Fruit fly (Drosophila melanogaster) whole organism, embryonic: Measurements from ENCODE around the gene ATP7.
A peak's percentile ranks its signal among the peaks of the same experiment; 100 is the strongest.

Experiments
- Antp ChIP-seq: fragments of 200-800 bp; sonication (Bioruptor generic); optimal IDR thresholded peaks from 3 replicates; lab custom pipeline; 2016; ENCODE audit warnings: missing biosample characterization, missing genetic modification characterization
- Atf-2 ChIP-seq: fragments of 200-800 bp; sonication (Bioruptor generic); optimal IDR thresholded peaks from 2 replicates; lab custom pipeline; 2016; ENCODE audit warnings: missing biosample characterization, missing genetic modification characterization
- Awh ChIP-seq: fragments of 200-800 bp; sonication (Bioruptor generic); IDR thresholded peaks from 2 replicates; pipeline ENCODE4, ENCODE4 v1.3.6; 2022; ENCODE audit warnings: missing biosample characterization, missing genetic modification characterization
- Blimp-1 ChIP-seq: fragments of 200-800 bp; sonication (Bioruptor generic); optimal IDR thresholded peaks from 3 replicates; lab custom pipeline; 2018; ENCODE audit warnings: missing biosample characterization, missing genetic modification characterization, mild to moderate bottlenecking, moderate library complexity, missing genetic modification reagents
- Bteb2 ChIP-seq: fragments of 200-800 bp; sonication (Bioruptor generic); optimal IDR thresholded peaks from 2 replicates; lab custom pipeline; 2016; ENCODE audit warnings: missing biosample characterization, missing genetic modification characterization
- CG10462 ChIP-seq: fragments of 200-800 bp; sonication (Bioruptor generic); optimal IDR thresholded peaks from 2 replicates; lab custom pipeline; 2016; ENCODE audit warnings: missing biosample characterization, missing genetic modification characterization
- CG12391 ChIP-seq: fragments of 200-800 bp; sonication (Bioruptor generic); optimal IDR thresholded peaks from 3 replicates; lab custom pipeline; 2018; ENCODE audit warnings: missing biosample characterization, mild to moderate bottlenecking, missing genetic modification characterization, moderate library complexity
- CG12769 ChIP-seq: fragments of 200-800 bp; sonication (Bioruptor generic); optimal IDR thresholded peaks from 2 replicates; lab custom pipeline; 2019; ENCODE audit warnings: missing biosample characterization, mild to moderate bottlenecking, missing genetic modification characterization, moderate library complexity
- CG1602 ChIP-seq: fragments of 200-800 bp; sonication (Bioruptor generic); optimal IDR thresholded peaks from 3 replicates; lab custom pipeline; 2016; ENCODE audit warnings: missing biosample characterization, missing genetic modification characterization
- CG16863 ChIP-seq: fragments of 200-800 bp; sonication (Bioruptor generic); optimal IDR thresholded peaks from 3 replicates; lab custom pipeline; 2016; ENCODE audit warnings: missing biosample characterization, missing genetic modification characterization
- CG18619 ChIP-seq: fragments of 200-800 bp; sonication (Bioruptor generic); optimal IDR thresholded peaks from 3 replicates; lab custom pipeline; 2017; ENCODE audit warnings: missing biosample characterization, mild to moderate bottlenecking, missing genetic modification characterization
- CG2889 ChIP-seq: fragments of 200-800 bp; sonication (Bioruptor generic); IDR thresholded peaks from 3 replicates; pipeline ENCODE4 v1.3.6; 2022; ENCODE audit warnings: missing biosample characterization, missing genetic modification characterization
- CG31388 ChIP-seq: fragments of 200-800 bp; sonication (Bioruptor generic); optimal IDR thresholded peaks from 2 replicates; lab custom pipeline; 2016; ENCODE audit warnings: missing biosample characterization, missing genetic modification characterization
- CG3281 ChIP-seq: fragments of 200-800 bp; sonication (Bioruptor generic); optimal IDR thresholded peaks from 3 replicates; lab custom pipeline; 2017; ENCODE audit warnings: missing biosample characterization, mild to moderate bottlenecking, missing genetic modification characterization
- CG42726 ChIP-seq: fragments of 200-800 bp; sonication (Bioruptor generic); IDR thresholded peaks from 2 replicates; pipeline ENCODE4 v1.3.6; 2022; ENCODE audit warnings: missing biosample characterization, missing genetic modification characterization; ENCODE audit not compliant: partially characterized antibody
- CG4282 ChIP-seq: fragments of 200-800 bp; sonication (Bioruptor generic); optimal IDR thresholded peaks from 2 replicates; lab custom pipeline; 2016; ENCODE audit warnings: missing biosample characterization, missing genetic modification characterization
- CG7556 ChIP-seq: fragments of 200-800 bp; sonication (Bioruptor generic); optimal IDR thresholded peaks from 2 replicates; lab custom pipeline; 2017; ENCODE audit warnings: missing biosample characterization, mild to moderate bottlenecking, missing genetic modification characterization
- CG8281 ChIP-seq: fragments of 200-800 bp; sonication (Bioruptor generic); optimal IDR thresholded peaks from 2 replicates; lab custom pipeline; 2018; ENCODE audit warnings: missing biosample characterization, mild to moderate bottlenecking, missing genetic modification characterization, moderate library complexity
- Camta ChIP-seq: fragments of 200-800 bp; sonication (Bioruptor generic); optimal IDR thresholded peaks from 2 replicates; lab custom pipeline; 2016; ENCODE audit warnings: missing biosample characterization, missing genetic modification characterization
- Chrac-16 ChIP-seq: fragments of 200-800 bp; sonication (Bioruptor generic); optimal IDR thresholded peaks from 3 replicates; lab custom pipeline; 2016; ENCODE audit warnings: missing biosample characterization, missing genetic modification characterization
- CoRest ChIP-seq: fragments of 200-800 bp; sonication (Bioruptor generic); optimal IDR thresholded peaks from 3 replicates; lab custom pipeline; 2018; ENCODE audit warnings: missing biosample characterization, mild to moderate bottlenecking, missing genetic modification characterization, moderate library complexity
- D19A ChIP-seq: fragments of 200-800 bp; optimal IDR thresholded peaks from 3 replicates; lab custom pipeline; 2019; ENCODE audit warnings: missing biosample characterization, mild to moderate bottlenecking, missing genetic modification characterization, moderate library complexity
- Dfd ChIP-seq, 2 experiments: fragments of >200 bp; optimal IDR thresholded peaks; 2 replicates each; lab custom pipeline; 2017; ENCODE audit warnings: missing biosample characterization in 2 of 2, missing genetic modification characterization in 2 of 2
- E2f2 ChIP-seq: fragments of 200-800 bp; sonication (Bioruptor generic); IDR thresholded peaks from 2 replicates; pipeline ENCODE4 v1.3.6; 2022; ENCODE audit warnings: missing biosample characterization, missing genetic modification characterization
- ERR ChIP-seq: fragments of 200-800 bp; sonication (Bioruptor generic); optimal IDR thresholded peaks from 2 replicates; lab custom pipeline; 2016; ENCODE audit warnings: missing biosample characterization, missing genetic modification characterization
- Elba2 ChIP-seq: fragments of 200-800 bp; sonication (Bioruptor generic); optimal IDR thresholded peaks from 3 replicates; lab custom pipeline; 2016; ENCODE audit warnings: missing biosample characterization, missing genetic modification characterization
- GATAe ChIP-seq: fragments of 200-800 bp; sonication (Bioruptor generic); conservative IDR thresholded peaks from 2 replicates; pipeline ENCODE4 v1.3.6; 2022; ENCODE audit warnings: missing biosample characterization, missing genetic modification characterization
- H2.0 ChIP-seq: fragments of 200-800 bp; sonication (Bioruptor generic); IDR thresholded peaks from 2 replicates; pipeline ENCODE4 v1.3.6; 2022; ENCODE audit warnings: missing biosample characterization, missing genetic modification characterization
- Kr ChIP-seq: fragments of 200-800 bp; sonication (Bioruptor generic); optimal IDR thresholded peaks from 2 replicates; lab custom pipeline; 2017; ENCODE audit warnings: missing biosample characterization, mild to moderate bottlenecking, missing genetic modification characterization
- Med ChIP-seq: fragments of 200-800 bp; sonication (Bioruptor generic); peaks from one replicate; lab custom pipeline; 2016; ENCODE audit warnings: missing biosample characterization, missing genetic modification characterization, mild to moderate bottlenecking, inconsistent platforms, moderate library complexity
- NK7.1 ChIP-seq: fragments of 200-800 bp; sonication (Bioruptor generic); optimal IDR thresholded peaks from 3 replicates; lab custom pipeline; 2016; ENCODE audit warnings: missing biosample characterization, missing genetic modification characterization
- Nf-YA ChIP-seq: fragments of 200-800 bp; sonication (Bioruptor generic); IDR thresholded peaks from 2 replicates; pipeline ENCODE4 v1.3.6; 2022; ENCODE audit warnings: missing biosample characterization, missing genetic modification characterization
- Rx ChIP-seq: fragments of 200-800 bp; sonication (Bioruptor generic); IDR thresholded peaks from 2 replicates; pipeline ENCODE4 v1.3.6; 2022; ENCODE audit warnings: missing biosample characterization, missing genetic modification characterization
- Side ChIP-seq: fragments of 200-800 bp; sonication (Bioruptor generic); optimal IDR thresholded peaks from 2 replicates; lab custom pipeline; 2016; ENCODE audit warnings: missing biosample characterization, missing genetic modification characterization
- br ChIP-seq: fragments of >200 bp; optimal IDR thresholded peaks from 2 replicates; lab custom pipeline; 2017
- ci ChIP-seq: fragments of 200-800 bp; sonication (Bioruptor generic); IDR thresholded peaks from 3 replicates; pipeline ENCODE4 v1.3.6; 2022; ENCODE audit warnings: missing biosample characterization, missing genetic modification characterization
- dimm ChIP-seq: fragments of 200-800 bp; sonication (Bioruptor generic); IDR thresholded peaks from 2 replicates; pipeline ENCODE4 v1.3.6; 2022; ENCODE audit warnings: missing biosample characterization, missing genetic modification characterization
- exex ChIP-seq: fragments of 200-800 bp; sonication (Bioruptor generic); optimal IDR thresholded peaks from 4 replicates; lab custom pipeline; 2018; ENCODE audit warnings: missing biosample characterization, mild to moderate bottlenecking, missing genetic modification characterization, moderate library complexity
- fd64A ChIP-seq: fragments of 200-800 bp; sonication (Bioruptor generic); optimal IDR thresholded peaks from 3 replicates; lab custom pipeline; 2018; ENCODE audit warnings: missing biosample characterization, mild to moderate bottlenecking, missing genetic modification characterization
- hb ChIP-seq: fragments of 200-800 bp; sonication (Bioruptor generic); IDR thresholded peaks from 3 replicates; pipeline ENCODE4 v1.3.6; 2022; ENCODE audit warnings: missing biosample characterization, missing genetic modification characterization; ENCODE audit not compliant: partially characterized antibody
- hbn ChIP-seq: fragments of 200-800 bp; sonication (Bioruptor generic); IDR thresholded peaks from 2 replicates; pipeline ENCODE4 v1.3.6; 2022; ENCODE audit warnings: missing biosample characterization, missing genetic modification characterization; ENCODE audit not compliant: partially characterized antibody
- hkb ChIP-seq, 2 experiments: fragments of 200-800 bp in 1 of 2; fragments of >200 bp in 1 of 2; sonication (Bioruptor generic) in 1 of 2; IDR thresholded peaks in 1 of 2; optimal IDR thresholded peaks in 1 of 2; 2 replicates each; pipeline versions ENCODE4 v1.3.6 to Lab custom; 2017 to 2022; ENCODE audit warnings: missing biosample characterization in 1 of 2, missing genetic modification characterization in 1 of 2
- knrl ChIP-seq: fragments of 200-800 bp; sonication (Bioruptor generic); IDR thresholded peaks from 3 replicates; pipeline ENCODE4 v1.3.6; 2022; ENCODE audit warnings: missing biosample characterization, missing genetic modification characterization; ENCODE audit not compliant: partially characterized antibody
- lola ChIP-seq, 3 experiments: fragments of >200 bp in 2 of 3; fragments of 200-800 bp in 1 of 3; sonication (Bioruptor generic) in 1 of 3; optimal IDR thresholded peaks; 2 replicates each; lab custom pipeline; 2017 to 2019; ENCODE audit warnings: missing biosample characterization in 3 of 3, missing genetic modification characterization in 3 of 3, mild to moderate bottlenecking in 1 of 3, moderate library complexity in 1 of 3
- lov ChIP-seq, 2 experiments: fragments of 200-800 bp in 1 of 2; fragments of >200 bp in 1 of 2; sonication (Bioruptor generic) in 1 of 2; IDR thresholded peaks in 1 of 2; optimal IDR thresholded peaks in 1 of 2; 2 replicates in 1 of 2; 3 replicates in 1 of 2; pipeline versions ENCODE4 v1.3.6 to Lab custom; 2017 to 2022; ENCODE audit warnings: missing biosample characterization in 1 of 2, missing genetic modification characterization in 1 of 2
- nerfin-2 ChIP-seq: fragments of 200-800 bp; sonication (Bioruptor generic); IDR thresholded peaks from 2 replicates; pipeline ENCODE4 v1.3.6; 2022; ENCODE audit warnings: missing biosample characterization, missing genetic modification characterization; ENCODE audit not compliant: partially characterized antibody
- ro ChIP-seq: fragments of 200-800 bp; sonication (Bioruptor generic); IDR thresholded peaks from 2 replicates; pipeline ENCODE4 v1.3.6; 2022; ENCODE audit warnings: missing biosample characterization, missing genetic modification characterization
- sd ChIP-seq: fragments of 200-800 bp; sonication (Bioruptor generic); optimal IDR thresholded peaks from 3 replicates; lab custom pipeline; 2018; ENCODE audit warnings: missing biosample characterization, mild to moderate bottlenecking, missing genetic modification characterization, moderate library complexity
- sens-2 ChIP-seq: fragments of 200-800 bp; sonication (Bioruptor generic); IDR thresholded peaks from 2 replicates; pipeline ENCODE4 v1.3.6; 2022; ENCODE audit warnings: missing biosample characterization, missing genetic modification characterization
- slou ChIP-seq: fragments of 200-800 bp; sonication (Bioruptor generic); optimal IDR thresholded peaks from 3 replicates; lab custom pipeline; 2016; ENCODE audit warnings: missing biosample characterization, missing genetic modification characterization
- wdn ChIP-seq: fragments of 200-800 bp; sonication (Bioruptor generic); IDR thresholded peaks from 2 replicates; pipeline ENCODE4 v1.3.6; 2022; ENCODE audit warnings: missing biosample characterization, missing genetic modification characterization

ATP7 gene

dm6 chrX:11891682-11892179 lies 36.9 kb downstream of the ATP7 start, which contains the start of gene sicily (continued):
- TF ChIP-seq GATAe (GFP tag; lab: Robert Waterston, UW) (no peak), br (lab: Kevin White, UChicago) (no peak), CG1602 (no peak), CG12391 (no peak), lov (optimal IDR thresholded peaks at IDR 0.05; lab: Kevin White, UChicago) (no peak), lov (GFP tag; IDR thresholded peaks at IDR 0.05; lab: Robert Waterston, UW) (no peak), Elba2 (no peak), nerfin-2 (no peak), Chrac-16 (GFP tag; lab: Kevin White, UChicago) (no peak), CG18619 (GFP tag; lab: Kevin White, UChicago) (no peak), lola (GFP tag; optimal IDR thresholded peaks at IDR 0.05; lab: Kevin White, UChicago) (no peak), ro (GFP tag; lab: Robert Waterston, UW) (no peak), sens-2 (GFP tag; lab: Robert Waterston, UW) (no peak), sd (tag; lab: Kevin White, UChicago) (no peak), Dfd (GFP tag; optimal IDR thresholded peaks at IDR 0.05; lab: Kevin White, UChicago) (no peak), Bteb2 (GFP tag; lab: Kevin White, UChicago) (no peak), hbn (GFP tag; lab: Robert Waterston, UW) (0 out of 2 replicates have a peak, but pooled peaks have one; percentile 18), hkb (optimal IDR thresholded peaks at IDR 0.05; lab: Kevin White, UChicago) (no peak), hkb (GFP tag; IDR thresholded peaks at IDR 0.05; lab: Robert Waterston, UW) (no peak), CG3281 (GFP tag; lab: Kevin White, UChicago) (no peak), Kr (GFP tag; lab: Kevin White, UChicago) (no peak), CG16863 (GFP tag; lab: Kevin White, UChicago) (no peak), CG7556 (GFP tag; lab: Kevin White, UChicago) (no peak), Nf-YA (GFP tag; lab: Robert Waterston, UW) (no peak), CG12769 (no peak), fd64A (GFP tag; lab: Kevin White, UChicago) (no peak), slou (GFP tag; lab: Kevin White, UChicago) (no peak), E2f2 (GFP tag; lab: Robert Waterston, UW) (peak; percentile 92), Side (GFP tag; lab: Kevin White, UChicago) (no peak), Atf-2 (GFP tag; lab: Kevin White, UChicago) (no peak), Antp (GFP tag; lab: Kevin White, UChicago) (no peak), Rx (GFP tag; lab: Robert Waterston, UW) (no peak), knrl (no peak), exex (tag; lab: Kevin White, UChicago) (no peak), CoRest (tag; lab: Kevin White, UChicago) (peak; percentile 4), CG10462 (GFP tag; lab: Kevin White, UChicago) (no peak), CG4282 (GFP tag; lab: Kevin White, UChicago) (no peak), hb (GFP tag; lab: Robert Waterston, UW) (no peak), wdn (GFP tag; lab: Robert Waterston, UW) (no peak), ci (GFP tag; lab: Robert Waterston, UW) (no peak), ERR (GFP tag; lab: Kevin White, UChicago) (no peak), Med (GFP tag; lab: Kevin White, UChicago) (peak; percentile 80), H2.0 (GFP tag; lab: Robert Waterston, UW) (no peak), Awh (GFP tag; lab: Robert Waterston, UW) (0 out of 2 replicates have a peak, but pooled peaks have one; percentile 30), CG2889 (GFP tag; lab: Robert Waterston, UW) (no peak), dimm (no peak), Camta (no peak), CG31388 (no peak), CG42726 (GFP tag; lab: Robert Waterston, UW) (no peak), CG8281 (tag; lab: Kevin White, UChicago) (no peak), Blimp-1 (no peak), D19A (tag; lab: Kevin White, UChicago) (no peak), NK7.1 (GFP tag; lab: Kevin White, UChicago) (no peak)
